Fruit fly (Drosophila melanogaster): ENCODE data around the gene CG10680.

- TF ChIP-seq pan (optimal IDR thresholded peaks at IDR 0.05) (no peak), psq (optimal IDR thresholded peaks at IDR 0.05) (no peak), CG8478 (optimal IDR thresholded peaks at IDR 0.05) (no peak), Dll (optimal IDR thresholded peaks at IDR 0.05) (no peak), usp (GFP tag; optimal IDR thresholded peaks at IDR 0.05) (no peak)
These were observed 31.4 kb upstream of the CG10680 start for dm6 chr2L:19932523-19932922.
